Fruit fly (Drosophila melanogaster): ENCODE results near the gene Rcd4.

Gene Rcd4

DNA sequence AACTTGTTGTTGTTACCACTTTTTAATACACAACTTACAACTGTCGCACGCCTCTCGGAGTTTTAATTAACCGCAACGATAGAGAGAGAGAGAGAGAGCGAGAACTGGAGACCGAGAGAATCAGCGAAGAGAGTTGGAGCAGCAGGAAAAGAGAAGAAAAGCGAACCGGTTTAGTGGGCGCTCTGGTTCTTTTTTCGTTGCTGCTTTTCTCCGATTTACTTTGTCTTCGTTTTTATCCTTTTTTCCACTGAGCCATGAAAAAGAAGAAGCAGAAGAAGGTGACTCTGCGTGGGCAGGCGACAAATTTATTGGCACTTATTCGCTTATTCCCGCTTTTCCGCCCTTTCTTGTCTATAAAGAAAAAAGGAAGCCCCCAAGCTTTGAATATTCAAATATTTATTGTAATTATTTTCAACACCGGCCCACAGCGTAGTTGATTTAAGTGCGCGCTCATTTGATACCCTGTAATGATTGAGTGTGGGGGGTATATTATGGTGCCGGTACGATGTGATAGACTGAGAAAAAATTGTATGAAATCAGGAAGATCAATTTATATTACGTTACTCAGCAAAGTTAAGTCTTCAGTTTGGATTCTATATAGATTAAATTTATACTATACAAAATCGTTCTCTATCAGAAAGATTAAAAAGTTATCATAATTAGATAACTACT lies 37.7 kb downstream of the Rcd4 start (continued):
- TF ChIP-seq HHEX (GFP tag; optimal IDR thresholded peaks at IDR 0.05), result no peak
- TF ChIP-seq insv (GFP tag; optimal IDR thresholded peaks at IDR 0.05), result no peak
- no peak for TF ChIP-seq seq (GFP tag; IDR thresholded peaks at IDR 0.05)
- no peak for TF ChIP-seq knrl (GFP tag; IDR thresholded peaks at IDR 0.05; ENCODE audit: partially characterized antibody)
- no peak for TF ChIP-seq Bdp1 (GFP tag; optimal IDR thresholded peaks at IDR 0.05)
- TF ChIP-seq ase (GFP tag; IDR thresholded peaks at IDR 0.05), result no peak
- peak; percentile 62 for TF ChIP-seq Med (GFP tag)
- no peak for TF ChIP-seq Hmr (GFP tag; optimal IDR thresholded peaks at IDR 0.05)
- TF ChIP-seq GATAe (GFP tag; conservative IDR thresholded peaks at IDR 0.05), result no peak
- TF ChIP-seq CG13894 (tag; optimal IDR thresholded peaks at IDR 0.05), result no peak
- no peak for TF ChIP-seq HLHmδ (GFP tag; optimal IDR thresholded peaks at IDR 0.05)
- no peak for TF ChIP-seq B-H2 (GFP tag; optimal IDR thresholded peaks at IDR 0.05)
- TF ChIP-seq Side (GFP tag; optimal IDR thresholded peaks at IDR 0.05), result no peak
- TF ChIP-seq CG11398 (GFP tag; optimal IDR thresholded peaks at IDR 0.05), result no peak
- TF ChIP-seq pita (GFP tag; optimal IDR thresholded peaks at IDR 0.05), result no peak
- no peak for TF ChIP-seq ftz-f1 (GFP tag; optimal IDR thresholded peaks at IDR 0.05)
- TF ChIP-seq tll (GFP tag; optimal IDR thresholded peaks at IDR 0.05), result no peak
- no peak for TF ChIP-seq sc (optimal IDR thresholded peaks at IDR 0.05)
- no peak for TF ChIP-seq sc (GFP tag; optimal IDR thresholded peaks at IDR 0.05)
- TF ChIP-seq ap (GFP tag; IDR thresholded peaks at IDR 0.05), result no peak
- TF ChIP-seq CG1832 (GFP tag; optimal IDR thresholded peaks at IDR 0.05), result no peak
- TF ChIP-seq CG9727 (GFP tag; optimal IDR thresholded peaks at IDR 0.05), result no peak
- no peak for TF ChIP-seq CG10462 (GFP tag; optimal IDR thresholded peaks at IDR 0.05)
- TF ChIP-seq Dref (GFP tag; IDR thresholded peaks at IDR 0.05), result no peak
- TF ChIP-seq ewg (GFP tag; optimal IDR thresholded peaks at IDR 0.05), result no peak
- TF ChIP-seq abd-A (tag; optimal IDR thresholded peaks at IDR 0.05), result no peak
- peak; percentile 16 for TF ChIP-seq CoRest (tag; optimal IDR thresholded peaks at IDR 0.05)
- TF ChIP-seq unc-4 (GFP tag; IDR thresholded peaks at IDR 0.05; ENCODE audit: partially characterized antibody), result no peak
- TF ChIP-seq CG3407 (GFP tag; optimal IDR thresholded peaks at IDR 0.05), result no peak
- no peak for TF ChIP-seq sd (tag; optimal IDR thresholded peaks at IDR 0.05)
- no peak for TF ChIP-seq crc (GFP tag; optimal IDR thresholded peaks at IDR 0.05)
- no peak for TF ChIP-seq ac (GFP tag; optimal IDR thresholded peaks at IDR 0.05)
- TF ChIP-seq ranshi (GFP tag; IDR thresholded peaks at IDR 0.05), result no peak
- TF ChIP-seq psq (GFP tag; optimal IDR thresholded peaks at IDR 0.05), result no peak
- TF ChIP-seq onecut (GFP tag; IDR thresholded peaks at IDR 0.05), result no peak
- no peak for TF ChIP-seq sna (GFP tag; IDR thresholded peaks at IDR 0.05; ENCODE audit: partially characterized antibody)
- TF ChIP-seq CG8281 (tag; optimal IDR thresholded peaks at IDR 0.05), result no peak
- no peak for TF ChIP-seq zen2 (GFP tag; IDR thresholded peaks at IDR 0.05; ENCODE audit: partially characterized antibody)
- TF ChIP-seq CG5180 (GFP tag; optimal IDR thresholded peaks at IDR 0.05), result no peak
- no peak for TF ChIP-seq Sry-β (GFP tag; optimal IDR thresholded peaks at IDR 0.05)
- TF ChIP-seq CG4360 (GFP tag; IDR thresholded peaks at IDR 0.05), result 0 out of 2 replicates have a peak, but pooled peaks have one; percentile 28
- no peak for TF ChIP-seq CG8388 (GFP tag; optimal IDR thresholded peaks at IDR 0.05)
- TF ChIP-seq sens-2 (GFP tag; IDR thresholded peaks at IDR 0.05), result no peak
- TF ChIP-seq sima (GFP tag; optimal IDR thresholded peaks at IDR 0.05), result no peak
- TF ChIP-seq mirr (GFP tag; optimal IDR thresholded peaks at IDR 0.05), result no peak
- TF ChIP-seq Sox102F (GFP tag; optimal IDR thresholded peaks at IDR 0.05), result peak; percentile 13
- no peak for TF ChIP-seq nerfin-2 (GFP tag; IDR thresholded peaks at IDR 0.05; ENCODE audit: partially characterized antibody)
- no peak for TF ChIP-seq CG14667 (GFP tag; IDR thresholded peaks at IDR 0.05)
- TF ChIP-seq lab (GFP tag; optimal IDR thresholded peaks at IDR 0.05), result no peak

All from whole organism, embryonic.